Fruit fly (Drosophila melanogaster): Measurements from ENCODE around the gene CG3842.

CG3842 gene

DNA sequence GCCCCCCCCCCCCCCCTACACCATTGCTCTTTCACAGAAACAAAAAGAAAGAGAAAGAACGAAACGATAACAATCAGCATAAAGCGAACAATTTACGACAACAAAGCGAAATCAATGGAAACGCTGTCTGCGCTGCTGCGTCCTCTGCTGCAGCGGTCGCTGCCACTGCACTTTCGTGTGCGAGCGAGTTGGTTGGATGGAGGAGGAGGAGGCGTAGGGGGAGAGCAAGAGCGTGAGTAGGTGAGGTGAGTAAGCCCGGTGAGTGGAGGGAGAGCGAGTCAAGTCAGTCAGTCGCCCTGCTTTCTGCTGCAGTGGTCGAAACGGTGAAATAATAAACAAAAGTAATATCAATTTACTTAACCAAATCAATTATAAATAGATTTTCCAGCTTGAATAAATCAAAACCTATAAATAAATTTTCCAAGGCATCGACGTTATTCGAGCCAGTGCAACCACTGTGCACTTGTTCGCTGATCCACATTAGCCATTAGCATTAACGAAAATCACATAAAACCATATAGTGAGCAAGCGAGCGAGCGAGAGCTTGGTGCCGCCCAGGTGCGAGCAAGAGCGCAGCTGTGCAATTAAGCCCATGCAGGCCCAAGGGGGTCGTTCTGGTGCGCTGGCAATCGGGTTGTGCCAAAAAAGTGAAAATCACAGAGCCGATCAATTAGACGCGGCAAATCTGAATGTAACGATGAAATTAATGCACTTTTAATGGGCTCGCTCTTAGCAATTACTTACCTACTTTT, 6.4 kb downstream of the CG3842 start (continued):
- TF ChIP-seq dimm (GFP tag; IDR thresholded peaks at IDR 0.05) (0 out of 2 replicates have a peak, but pooled peaks have one; percentile 25), CG17802 (tag; optimal IDR thresholded peaks at IDR 0.05) (no peak), disco-r (GFP tag; optimal IDR thresholded peaks at IDR 0.05) (no peak), CG15479 (GFP tag; optimal IDR thresholded peaks at IDR 0.05) (no peak), CG3407 (GFP tag; optimal IDR thresholded peaks at IDR 0.05) (peak; percentile 51), HLH4C (GFP tag; IDR thresholded peaks at IDR 0.05; ENCODE audit: partially characterized antibody) (peak; percentile 25; the same call in 1 of the 3 replicates), ken (GFP tag; IDR thresholded peaks at IDR 0.05) (peak; percentile 85), CG18619 (GFP tag; optimal IDR thresholded peaks at IDR 0.05) (no peak), Opbp (GFP tag; IDR thresholded peaks at IDR 0.05; ENCODE audit: partially characterized antibody) (no peak), NC2α (GFP tag; optimal IDR thresholded peaks at IDR 0.05) (peak; percentile 26), CG8281 (tag; optimal IDR thresholded peaks at IDR 0.05) (no peak), pum (GFP tag; optimal IDR thresholded peaks at IDR 0.05) (no peak), so (GFP tag; IDR thresholded peaks at IDR 0.05) (0 out of 3 replicates have a peak, but pooled peaks have one; percentile 64), pho (GFP tag; optimal IDR thresholded peaks at IDR 0.05) (no peak), CG31365 (tag; optimal IDR thresholded peaks at IDR 0.05) (no peak), ci (GFP tag; IDR thresholded peaks at IDR 0.05) (peak; percentile 91), Camta (GFP tag; optimal IDR thresholded peaks at IDR 0.05) (no peak), CG13296 (GFP tag; optimal IDR thresholded peaks at IDR 0.05) (no peak), CG17612 (GFP tag; IDR thresholded peaks at IDR 0.05) (no peak), jigr1 (GFP tag; IDR thresholded peaks at IDR 0.05) (peak; percentile 54; the same call in 1 of the 3 replicates), ac (GFP tag; optimal IDR thresholded peaks at IDR 0.05) (no peak), gcm2 (GFP tag; optimal IDR thresholded peaks at IDR 0.05) (no peak), CG3163 (GFP tag; optimal IDR thresholded peaks at IDR 0.05) (peak; percentile 31), bab2 (GFP tag; optimal IDR thresholded peaks at IDR 0.05) (peak; percentile 14), CG9876 (GFP tag; optimal IDR thresholded peaks at IDR 0.05) (no peak), ranshi (GFP tag; IDR thresholded peaks at IDR 0.05) (peak; percentile 55; the same call in 1 of the 2 replicates), CG31441 (GFP tag; IDR thresholded peaks at IDR 0.05) (no peak), onecut (GFP tag; IDR thresholded peaks at IDR 0.05) (no peak), psq (GFP tag; optimal IDR thresholded peaks at IDR 0.05) (no peak), kah (GFP tag; optimal IDR thresholded peaks at IDR 0.05) (peak; percentile 3), CrebB (tag; optimal IDR thresholded peaks at IDR 0.05) (no peak), PHDP (tag; optimal IDR thresholded peaks at IDR 0.05) (no peak), otp (GFP tag; IDR thresholded peaks at IDR 0.05) (peak; percentile 76), vfl (GFP tag; optimal IDR thresholded peaks at IDR 0.05) (no peak), gcm (GFP tag; optimal IDR thresholded peaks at IDR 0.05) (no peak), D19A (tag; optimal IDR thresholded peaks at IDR 0.05) (no peak), CG10431 (GFP tag; optimal IDR thresholded peaks at IDR 0.05) (no peak), gt (GFP tag; IDR thresholded peaks at IDR 0.05) (no peak), CG16813 (GFP tag; IDR thresholded peaks at IDR 0.05; ENCODE audit: partially characterized antibody) (no peak), CG14014 (GFP tag; IDR thresholded peaks at IDR 0.05) (no peak), ase (GFP tag; IDR thresholded peaks at IDR 0.05) (peak; percentile 79; the same call in 2 of the 3 replicates), CG6765 (GFP tag; optimal IDR thresholded peaks at IDR 0.05) (no peak), z (GFP tag; IDR thresholded peaks at IDR 0.05) (0 out of 3 replicates have a peak, but pooled peaks have one; percentile 14), CG3847 (GFP tag; IDR thresholded peaks at IDR 0.05) (0 out of 2 replicates have a peak, but pooled peaks have one; percentile 38), CG2889 (GFP tag; IDR thresholded peaks at IDR 0.05) (no peak), Eip74EF (GFP tag; optimal IDR thresholded peaks at IDR 0.05) (peak in 1 of 2 experiments; percentile 13), BtbVII (GFP tag; optimal IDR thresholded peaks at IDR 0.05) (no peak), pros (GFP tag; optimal IDR thresholded peaks at IDR 0.05) (no peak), CG4424 (GFP tag; optimal IDR thresholded peaks at IDR 0.05) (peak; percentile 9), wek (GFP tag; optimal IDR thresholded peaks at IDR 0.05) (no peak)

Data from whole organism, embryonic.